Worm (Caenorhabditis elegans): ENCODE results near the gene ZK792.4.

The ZK792.4 gene

DNA sequence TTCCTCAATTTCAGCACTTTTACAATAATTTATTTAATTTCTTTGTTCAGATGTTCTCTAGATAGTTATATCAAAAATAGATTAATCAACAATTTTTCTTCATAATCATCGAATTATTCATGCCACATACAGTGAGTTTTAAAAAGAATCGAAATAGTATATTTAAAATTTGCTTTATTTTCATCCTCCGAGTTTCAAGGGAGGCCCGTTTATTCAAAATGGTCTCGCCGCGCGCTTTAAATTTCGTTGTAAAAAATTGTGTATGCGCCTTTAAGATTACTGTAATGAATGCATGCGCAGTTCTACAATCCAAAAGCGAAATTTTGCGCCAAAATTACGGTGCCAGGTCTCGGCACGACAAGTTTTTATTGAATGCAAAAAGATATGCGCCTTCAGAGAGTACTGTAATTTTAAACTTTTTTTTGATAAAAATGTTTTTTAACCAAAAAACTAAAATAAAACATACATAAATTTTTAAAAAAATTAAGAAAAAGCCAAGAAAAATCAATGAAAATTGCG lies 22.0 kb downstream of the ZK792.4 start, which contains the start of gene ZK792.1 (continued):
- TF ChIP-seq K11D2.4 (GFP tag; IDR thresholded peaks at IDR 0.05) (no peak), nhr-120 (GFP tag; IDR thresholded peaks at IDR 0.05) (no peak), zim-3 (tag; optimal IDR thresholded peaks at IDR 0.05) (no peak), athp-1 (tag; optimal IDR thresholded peaks at IDR 0.05) (no peak), bed-2 (GFP tag; IDR thresholded peaks at IDR 0.05) (no peak), him-1 (tag; optimal IDR thresholded peaks at IDR 0.05) (no peak), tlf-1 (GFP tag; optimal IDR thresholded peaks at IDR 0.05) (no peak), Y95B8A.8 (GFP tag; IDR thresholded peaks at IDR 0.05) (no peak), pha-4 (tag; optimal IDR thresholded peaks at IDR 0.05) (no peak), nhr-27 (tag; optimal IDR thresholded peaks at IDR 0.05) (no peak), D2030.7 (GFP tag; IDR thresholded peaks at IDR 0.05) (no peak), ztf-6 (GFP tag; IDR thresholded peaks at IDR 0.05) (no peak), Y79H2A.3 (GFP tag; conservative IDR thresholded peaks at IDR 0.05) (no peak), efl-1 (GFP tag; optimal IDR thresholded peaks at IDR 0.05) (peak; percentile 62), B0019.2 (GFP tag; conservative IDR thresholded peaks at IDR 0.05) (no peak), lsl-1 (GFP tag; optimal IDR thresholded peaks at IDR 0.05) (peak; percentile 76), F33H1.4 (GFP tag; IDR thresholded peaks at IDR 0.05) (peak; percentile 69), rcor-1 (GFP tag; IDR thresholded peaks at IDR 0.05) (no peak), dox-1 (GFP tag; IDR thresholded peaks at IDR 0.05) (no peak), ceh-58 (GFP tag; IDR thresholded peaks at IDR 0.05) (no peak), madf-6 (GFP tag; IDR thresholded peaks at IDR 0.05) (peak; percentile 79), die-1 (tag; optimal IDR thresholded peaks at IDR 0.05) (no peak), ceh-91 (GFP tag; IDR thresholded peaks at IDR 0.05) (peak; percentile 76), madf-3 (GFP tag; IDR thresholded peaks at IDR 0.05) (no peak), lin-54 (GFP tag; optimal IDR thresholded peaks at IDR 0.05) (no peak), xnd-1 (tag; optimal IDR thresholded peaks at IDR 0.05) (peak; percentile 46), ZK185.1 (tag; optimal IDR thresholded peaks at IDR 0.05; ENCODE audit: poor library complexity, severe bottlenecking) (no peak), sea-2 (GFP tag; IDR thresholded peaks at IDR 0.05) (no peak), madf-8 (GFP tag; conservative IDR thresholded peaks at IDR 0.05) (peak; percentile 59), attf-6 (GFP tag; IDR thresholded peaks at IDR 0.05) (no peak), attf-5 (GFP tag; optimal IDR thresholded peaks at IDR 0.05) (no peak), Y56A3A.18 (GFP tag; IDR thresholded peaks at IDR 0.05) (no peak), F22D6.2 (tag; optimal IDR thresholded peaks at IDR 0.05) (no peak), nfya-1 (tag; optimal IDR thresholded peaks at IDR 0.05; ENCODE audit: borderline replicate concordance, insufficient read depth) (no peak), ceh-40 (GFP tag; IDR thresholded peaks at IDR 0.05) (no peak), let-526 (GFP tag; IDR thresholded peaks at IDR 0.05) (no peak), lin-26 (GFP tag; IDR thresholded peaks at IDR 0.05) (no peak), zfh-2 (GFP tag; conservative IDR thresholded peaks at IDR 0.05) (no peak), nhr-80 (tag; optimal IDR thresholded peaks at IDR 0.05) (no peak)

DNA sequence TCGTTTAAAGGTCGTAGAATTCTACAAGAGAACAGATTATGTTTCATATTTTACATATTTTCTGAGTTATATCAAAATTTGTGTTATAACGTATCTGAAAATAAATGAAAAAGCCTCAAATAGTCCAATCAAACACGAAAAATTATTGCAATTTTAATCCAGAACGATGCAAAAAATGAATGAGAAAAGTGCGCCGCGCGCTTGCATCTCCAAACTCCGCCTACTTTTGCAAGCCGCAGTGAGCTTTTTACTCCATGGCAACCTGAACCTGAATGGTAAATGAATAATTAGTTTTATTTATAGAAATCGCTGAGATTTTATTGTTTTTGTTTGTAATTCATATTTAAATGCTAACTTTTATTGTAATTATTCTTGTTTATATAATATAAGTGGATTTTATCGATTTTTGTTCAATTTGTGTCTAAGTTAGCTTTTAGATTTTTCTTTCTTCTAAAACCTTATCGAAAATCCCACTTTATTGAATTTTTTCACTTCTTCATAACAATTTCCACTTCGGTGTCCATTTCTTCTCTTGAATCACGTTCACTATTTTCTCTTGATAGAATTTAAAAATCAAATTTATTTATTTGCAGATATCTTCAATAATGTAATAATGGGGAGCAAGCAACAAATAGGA lies 25.5 kb downstream of the ZK792.4 start, which contains the start of gene ZK809.5:
TSS of gene ZK809.5 (plus strand) at position 587 of the 637 bp plus-strand sequence.
- TF ChIP-seq madf-3 (GFP tag; IDR thresholded peaks at IDR 0.05) (no peak), ceh-79 (tag; optimal IDR thresholded peaks at IDR 0.05) (no peak), zfh-2 (GFP tag; conservative IDR thresholded peaks at IDR 0.05) (no peak), hmg-20 (GFP tag; IDR thresholded peaks at IDR 0.05) (no peak), nhr-179 (tag; optimal IDR thresholded peaks at IDR 0.05) (no peak), D2030.7 (GFP tag; IDR thresholded peaks at IDR 0.05) (no peak), ets-4 (GFP tag; optimal IDR thresholded peaks at IDR 0.05) (no peak), B0336.3 (GFP tag; IDR thresholded peaks at IDR 0.05) (no peak), F33H1.4 (GFP tag; IDR thresholded peaks at IDR 0.05) (no peak), F57C9.4 (tag; optimal IDR thresholded peaks at IDR 0.05) (no peak)

Measured in whole organism, young adult.